Fruit fly (Drosophila melanogaster): ENCODE results near the gene CG17568.

dm6 chr2L:19164933-19165813 lies 16.3 kb downstream of the CG17568 start:
- TF ChIP-seq pan (optimal IDR thresholded peaks at IDR 0.05) (no peak), Dll (optimal IDR thresholded peaks at IDR 0.05) (no peak), CG8478 (optimal IDR thresholded peaks at IDR 0.05) (no peak), usp (GFP tag; optimal IDR thresholded peaks at IDR 0.05) (no peak)
